Fruit fly (Drosophila melanogaster): ENCODE data around the gene alpha-Man-IIa.

The alpha-Man-IIa gene

DNA sequence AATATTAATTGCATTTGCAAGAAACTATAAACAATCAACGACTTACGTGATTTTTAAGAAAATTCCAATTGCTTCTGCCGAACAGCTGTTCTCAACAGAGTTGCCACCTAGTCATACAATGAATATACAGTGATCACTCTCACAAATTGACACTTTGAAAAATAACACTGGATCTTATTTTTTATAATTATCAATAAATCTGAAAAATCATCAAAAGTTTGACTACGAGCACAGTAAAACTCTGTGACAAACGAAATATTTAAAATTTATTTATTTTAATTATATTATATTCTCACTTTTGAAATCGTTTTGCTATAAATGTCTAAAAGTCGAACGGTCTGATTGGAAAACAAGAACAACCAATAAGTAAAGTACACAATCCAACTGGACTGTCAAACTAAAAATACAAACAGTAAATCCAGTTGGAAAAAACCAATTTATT lies 12.4 kb upstream of the alpha-Man-IIa start, which contains the start of gene CG34117 (continued):
- TF ChIP-seq PHDP (tag; optimal IDR thresholded peaks at IDR 0.05) (peak; percentile 85), chm (GFP tag; IDR thresholded peaks at IDR 0.05) (peak; percentile 52; the same call in 1 of the 2 replicates), CG7745 (tag; optimal IDR thresholded peaks at IDR 0.05) (no peak), CG12744 (GFP tag; optimal IDR thresholded peaks at IDR 0.05) (peak; percentile 37), onecut (GFP tag; IDR thresholded peaks at IDR 0.05) (peak; percentile 60), YL-1 (GFP tag; optimal IDR thresholded peaks at IDR 0.05) (peak; percentile 59), CG13123 (GFP tag; optimal IDR thresholded peaks at IDR 0.05) (peak; percentile 69), Dfd (GFP tag; optimal IDR thresholded peaks at IDR 0.05) (no peak), CG7839 (tag; optimal IDR thresholded peaks at IDR 0.05) (peak; percentile 81), CG10147 (GFP tag; optimal IDR thresholded peaks at IDR 0.05) (peak; percentile 78), exex (tag; optimal IDR thresholded peaks at IDR 0.05) (peak; percentile 59), CG4854 (GFP tag; optimal IDR thresholded peaks at IDR 0.05) (peak; percentile 42), Dad (GFP tag; optimal IDR thresholded peaks at IDR 0.05) (peak; percentile 34), eyg (GFP tag; optimal IDR thresholded peaks at IDR 0.05) (no peak), CG8765 (GFP tag; IDR thresholded peaks at IDR 0.05) (peak; percentile 73), usp (GFP tag; optimal IDR thresholded peaks at IDR 0.05) (no peak), CG14441 (GFP tag; IDR thresholded peaks at IDR 0.05) (peak; percentile 75; the same call in 1 of the 2 replicates), insv (GFP tag; optimal IDR thresholded peaks at IDR 0.05) (peak; percentile 80 to 100), CkIIα-i1 (GFP tag; IDR thresholded peaks at IDR 0.05) (peak; percentile 44; the same call in 1 of the 2 replicates), chn (GFP tag; optimal IDR thresholded peaks at IDR 0.05) (peak; percentile 38), Poxn (GFP tag; IDR thresholded peaks at IDR 0.05) (peak; percentile 12; the same call in 1 of the 2 replicates), CG14014 (GFP tag; IDR thresholded peaks at IDR 0.05) (peak; percentile 83), mld (GFP tag; IDR thresholded peaks at IDR 0.05; ENCODE audit: partially characterized antibody) (no peak), CG8924 (tag; optimal IDR thresholded peaks at IDR 0.05) (peak; percentile 88), CG11723 (GFP tag; optimal IDR thresholded peaks at IDR 0.05) (peak; percentile 32), sug (tag; optimal IDR thresholded peaks at IDR 0.05) (peak; percentile 83), NfI (GFP tag; optimal IDR thresholded peaks at IDR 0.05) (peak; percentile 78), Atf-2 (GFP tag; optimal IDR thresholded peaks at IDR 0.05) (peak; percentile 38), CG16815 (GFP tag; optimal IDR thresholded peaks at IDR 0.05) (peak; percentile 58), pzg (GFP tag; optimal IDR thresholded peaks at IDR 0.05) (peak; percentile 50), CG17361 (GFP tag; IDR thresholded peaks at IDR 0.05) (peak; percentile 84), schlank (tag; optimal IDR thresholded peaks at IDR 0.05) (peak; percentile 54), scrt (GFP tag; optimal IDR thresholded peaks at IDR 0.05) (peak; percentile 73), fd102C (GFP tag; optimal IDR thresholded peaks at IDR 0.05) (peak; percentile 68), CG10209 (GFP tag; optimal IDR thresholded peaks at IDR 0.05) (peak; percentile 77), chif (GFP tag; optimal IDR thresholded peaks at IDR 0.05) (peak in 1 of 2 experiments; percentile 62), gcm2 (GFP tag; optimal IDR thresholded peaks at IDR 0.05) (no peak), gce (GFP tag; IDR thresholded peaks at IDR 0.05) (peak; percentile 71; the same call in 2 of the 3 replicates), CG30403 (GFP tag; optimal IDR thresholded peaks at IDR 0.05) (peak; percentile 86), wdn (GFP tag; IDR thresholded peaks at IDR 0.05) (peak; percentile 79), Gug (GFP tag; IDR thresholded peaks at IDR 0.05) (peak; percentile 67; the same call in 3 of the 4 replicates), Spps (tag; optimal IDR thresholded peaks at IDR 0.05) (peak; percentile 67), ssp (GFP tag; IDR thresholded peaks at IDR 0.05) (peak; percentile 71), CG17186 (GFP tag; optimal IDR thresholded peaks at IDR 0.05) (peak; percentile 13), CTCF (GFP tag; optimal IDR thresholded peaks at IDR 0.05) (peak; percentile 2), CG11504 (tag; optimal IDR thresholded peaks at IDR 0.05) (peak; percentile 80), emc (GFP tag; optimal IDR thresholded peaks at IDR 0.05) (no peak), ind (GFP tag; optimal IDR thresholded peaks at IDR 0.05) (peak; percentile 87), Oli (tag; optimal IDR thresholded peaks at IDR 0.05) (peak; percentile 74), E2f2 (GFP tag; IDR thresholded peaks at IDR 0.05) (peak; percentile 54), H2.0 (GFP tag; IDR thresholded peaks at IDR 0.05) (peak; percentile 62)
